Fruit fly (Drosophila melanogaster) whole organism, pupa: Measurements from ENCODE around the gene CG15056.

ENCODE experiments used
- CG10348 ChIP-seq: fragments of 200-800 bp; sonication (Bioruptor generic); IDR thresholded peaks from 2 replicates; pipeline ENCODE4 v1.3.6; 2022; ENCODE audit warnings: missing biosample characterization, missing genetic modification characterization
- CG14655 ChIP-seq: fragments of 200-800 bp; sonication (Bioruptor generic); optimal IDR thresholded peaks from 3 replicates; lab custom pipeline; 2017; ENCODE audit warnings: mild to moderate bottlenecking, missing biosample characterization, missing genetic modification reagents, missing genetic modification characterization
- CG17806 ChIP-seq: fragments of 200-800 bp; sonication (Bioruptor generic); optimal IDR thresholded peaks from 2 replicates; lab custom pipeline; 2018; ENCODE audit warnings: missing biosample characterization, mild to moderate bottlenecking, missing genetic modification characterization, moderate library complexity
- CG34367 ChIP-seq: fragments of 200-800 bp; sonication (Bioruptor generic); optimal IDR thresholded peaks from 2 replicates; lab custom pipeline; 2018; ENCODE audit warnings: missing biosample characterization, mild to moderate bottlenecking, missing genetic modification characterization
- CG8159 ChIP-seq: fragments of 200-800 bp; sonication (Bioruptor generic); optimal IDR thresholded peaks from 3 replicates; lab custom pipeline; 2018; ENCODE audit warnings: missing biosample characterization, mild to moderate bottlenecking, missing genetic modification characterization, moderate library complexity
- D1 ChIP-seq: fragments of 200-800 bp; sonication (Bioruptor generic); optimal IDR thresholded peaks from 2 replicates; lab custom pipeline; 2018; ENCODE audit warnings: missing biosample characterization, mild to moderate bottlenecking, missing genetic modification characterization, moderate library complexity
- Pif1A ChIP-seq: fragments of 200-800 bp; sonication (Bioruptor generic); optimal IDR thresholded peaks from 3 replicates; lab custom pipeline; 2016; ENCODE audit warnings: missing biosample characterization, missing genetic modification characterization
- Pif1B ChIP-seq: fragments of 200-800 bp; sonication (Bioruptor generic); optimal IDR thresholded peaks from 3 replicates; lab custom pipeline; 2016; ENCODE audit warnings: missing biosample characterization, missing genetic modification characterization
- gl ChIP-seq: fragments of 200-800 bp; sonication (Bioruptor generic); optimal IDR thresholded peaks from 2 replicates; lab custom pipeline; 2018; ENCODE audit warnings: missing biosample characterization, mild to moderate bottlenecking, missing genetic modification characterization

DNA sequence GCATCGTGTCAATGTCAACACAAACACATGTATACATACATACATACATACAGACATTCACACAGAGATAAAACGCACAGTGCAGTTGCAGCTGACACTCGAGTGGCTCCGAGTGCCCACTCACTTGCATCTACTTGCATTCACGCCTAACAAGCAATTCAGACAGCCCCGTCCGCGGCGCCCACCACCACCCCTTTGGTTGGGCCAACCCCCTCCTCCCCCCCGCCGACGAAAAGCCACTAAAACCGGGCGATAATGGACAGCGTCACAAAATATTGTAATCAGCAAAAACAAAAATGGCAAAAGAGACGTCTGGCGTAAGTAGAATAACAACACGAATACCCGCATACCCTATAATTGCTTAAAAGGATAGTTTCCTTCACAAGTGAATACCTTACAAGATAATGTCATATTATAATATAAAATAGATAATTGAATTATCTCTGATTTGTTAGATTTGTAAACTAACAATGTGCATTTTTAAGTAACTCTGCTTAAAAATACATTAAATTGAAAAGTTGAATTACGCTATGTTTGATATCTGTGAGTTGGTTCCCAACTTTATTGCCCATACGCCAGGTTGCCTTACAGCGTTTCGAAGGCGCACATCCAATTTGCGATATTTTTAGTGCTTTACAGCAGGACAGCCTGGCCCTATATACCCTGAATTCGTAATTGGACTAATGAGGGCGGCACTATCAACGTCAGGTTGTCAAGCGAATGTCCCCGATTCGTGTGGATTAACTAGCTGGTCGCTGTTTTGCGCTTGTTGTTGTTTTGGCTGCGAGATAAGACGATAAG, 8.4 kb upstream of the CG15056 start:
- TF ChIP-seq Pif1B (GFP tag; lab: Kevin White, UChicago): no peak
- no peak for TF ChIP-seq CG10348
- no peak for TF ChIP-seq CG17806
- TF ChIP-seq gl (tag; lab: Kevin White, UChicago): no peak
- no peak for TF ChIP-seq CG8159
- TF ChIP-seq CG14655 (GFP tag; lab: Kevin White, UChicago): no peak
- no peak for TF ChIP-seq Pif1A (GFP tag; lab: Kevin White, UChicago)
- no peak for TF ChIP-seq D1
- no peak for TF ChIP-seq CG34367 (tag; lab: Kevin White, UChicago)
